Worm (Caenorhabditis elegans): ENCODE results near the gene K04H4.5.

K04H4.5 gene

DNA sequence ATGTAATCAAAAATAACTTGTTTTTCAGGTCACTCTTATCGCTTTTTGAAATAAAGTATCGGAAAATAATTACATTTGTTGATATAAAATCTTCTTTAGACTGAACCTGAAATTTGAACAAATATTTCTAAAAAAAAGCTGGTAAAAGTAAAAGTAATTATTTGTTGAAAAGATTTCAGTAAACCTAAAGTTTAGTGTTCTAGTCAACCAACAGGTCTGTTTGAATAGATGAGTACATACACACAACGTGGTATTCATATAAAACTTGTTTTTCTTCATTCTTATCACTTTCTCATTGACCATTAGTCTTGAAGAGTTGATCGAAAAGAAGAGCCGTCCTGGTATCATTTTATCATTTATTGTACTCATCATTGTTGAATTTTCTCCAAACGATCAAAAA lies 39.5 kb upstream of the K04H4.5 start, which contains the start of gene C40H1.9:
C40H1.9 (plus strand) TSS at position 301 of the 400 bp plus-strand sequence.
- TF ChIP-seq fos-1 (tag; optimal IDR thresholded peaks at IDR 0.05) (no peak), elt-3 (tag; optimal IDR thresholded peaks at IDR 0.05) (no peak), nhr-12 (tag; optimal IDR thresholded peaks at IDR 0.05) (no peak), ceh-82 (tag; optimal IDR thresholded peaks at IDR 0.05) (no peak), lin-11 (tag; optimal IDR thresholded peaks at IDR 0.05) (no peak), nhr-11 (tag; optimal IDR thresholded peaks at IDR 0.05) (no peak), Y55F3AM.14 (GFP tag; optimal IDR thresholded peaks at IDR 0.05) (no peak), sma-9 (GFP tag; optimal IDR thresholded peaks at IDR 0.05) (no peak), sma-9 (tag; optimal IDR thresholded peaks at IDR 0.05) (no peak), skn-1 (tag; optimal IDR thresholded peaks at IDR 0.05) (no peak), ama-1 (optimal IDR thresholded peaks at IDR 0.05) (no peak), F13H6.1 (tag; optimal IDR thresholded peaks at IDR 0.05) (no peak), crh-2 (tag; optimal IDR thresholded peaks at IDR 0.05) (no peak)

DNA sequence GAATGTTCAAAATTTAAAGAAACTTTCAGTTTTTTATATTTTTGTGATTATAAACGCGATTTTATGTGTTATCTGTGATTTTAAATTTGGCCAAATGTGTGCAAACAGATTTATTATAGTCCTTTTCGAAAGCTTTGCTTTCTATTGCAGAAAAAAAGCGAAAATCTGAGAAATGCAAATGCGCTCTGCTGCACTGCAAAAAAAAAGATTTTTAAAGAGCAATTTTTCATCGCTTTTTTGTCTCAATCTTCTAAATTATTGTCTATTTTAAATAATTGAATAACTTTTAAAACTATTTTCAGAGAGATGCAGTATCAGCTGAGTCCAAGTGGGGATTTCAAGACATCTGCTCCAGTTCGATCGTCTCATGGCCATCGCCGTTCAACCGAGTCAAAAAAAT lies 37.1 kb upstream of the K04H4.5 start, which contains the start of gene cpb-1:
cpb-1 (plus strand) TSS at position 301 of the 400 bp plus-strand sequence.
- TF ChIP-seq fos-1 (tag; optimal IDR thresholded peaks at IDR 0.05) (no peak), ztf-1 (GFP tag; conservative IDR thresholded peaks at IDR 0.05) (no peak), nhr-77 (tag; optimal IDR thresholded peaks at IDR 0.05) (no peak), snpc-4 (tag; optimal IDR thresholded peaks at IDR 0.05) (no peak), gmeb-1 (tag; optimal IDR thresholded peaks at IDR 0.05) (no peak), lin-13 (GFP tag; optimal IDR thresholded peaks at IDR 0.05) (no peak), ztf-11 (tag; optimal IDR thresholded peaks at IDR 0.05) (no peak), nhr-6 (tag; optimal IDR thresholded peaks at IDR 0.05) (no peak), lin-39 (tag; optimal IDR thresholded peaks at IDR 0.05) (no peak)

DNA sequence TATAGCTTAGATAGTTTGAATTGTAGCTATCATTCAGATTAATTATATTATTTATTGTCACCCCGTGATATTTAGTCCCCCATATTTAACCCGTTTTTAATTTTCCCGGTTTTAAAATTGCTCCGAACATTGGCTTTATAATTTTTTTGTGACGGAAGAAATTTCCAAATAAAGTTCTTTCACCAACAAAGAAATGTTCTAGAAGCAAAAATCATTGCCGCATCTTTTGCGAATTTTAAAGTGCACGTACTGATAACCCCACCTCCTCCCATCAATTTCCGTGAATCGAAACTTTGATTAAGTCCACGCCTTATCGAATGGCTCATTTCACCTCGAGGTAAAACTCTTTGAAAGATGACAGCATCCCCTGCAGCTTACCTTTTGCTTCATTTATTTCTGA lies 34.4 kb upstream of the K04H4.5 start, which contains the start of gene C40H1.7:
C40H1.7 (plus strand) TSS at position 301 of the 400 bp plus-strand sequence.
- no peak for TF ChIP-seq sma-9 (GFP tag; optimal IDR thresholded peaks at IDR 0.05)
- no peak for TF ChIP-seq sma-9 (tag; optimal IDR thresholded peaks at IDR 0.05)
- no peak for TF ChIP-seq unc-55 (GFP tag; optimal IDR thresholded peaks at IDR 0.05)
- no peak for TF ChIP-seq snpc-4 (tag; optimal IDR thresholded peaks at IDR 0.05)
- TF ChIP-seq blmp-1 (tag; optimal IDR thresholded peaks at IDR 0.05; ENCODE audit: insufficient read depth), result no peak
- no peak for TF ChIP-seq unc-62 (GFP tag; optimal IDR thresholded peaks at IDR 0.05)
- no peak for TF ChIP-seq ztf-4 (tag; optimal IDR thresholded peaks at IDR 0.05)
- TF ChIP-seq ztf-1 (GFP tag; conservative IDR thresholded peaks at IDR 0.05), result no peak
- TF ChIP-seq nhr-6 (tag; optimal IDR thresholded peaks at IDR 0.05), result no peak

DNA sequence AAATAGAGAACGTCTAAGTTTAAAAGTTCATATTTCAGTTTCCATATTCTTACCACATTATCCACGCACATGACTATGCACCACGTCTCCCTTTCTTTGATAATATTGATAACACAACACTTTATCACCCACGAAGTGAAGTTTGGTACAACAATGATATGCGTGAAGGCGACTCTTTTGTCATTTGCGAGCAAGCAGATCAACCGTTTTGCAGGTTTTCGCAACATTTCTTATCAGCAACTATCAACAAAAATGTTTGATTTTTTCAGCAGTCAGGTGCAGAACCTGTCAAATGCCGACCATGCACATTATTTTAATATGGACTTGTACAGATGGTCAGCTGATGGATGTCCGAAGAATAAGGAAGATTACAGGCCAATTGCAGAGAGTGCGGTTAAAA lies 32.6 kb upstream of the K04H4.5 start:
- TF ChIP-seq gmeb-1 (tag; optimal IDR thresholded peaks at IDR 0.05) (peak; percentile 44), lin-13 (GFP tag; optimal IDR thresholded peaks at IDR 0.05) (no peak), nhr-21 (tag; optimal IDR thresholded peaks at IDR 0.05) (no peak), lin-11 (tag; optimal IDR thresholded peaks at IDR 0.05) (no peak), F13H6.1 (tag; optimal IDR thresholded peaks at IDR 0.05) (peak; percentile 12), unc-55 (GFP tag; optimal IDR thresholded peaks at IDR 0.05) (no peak), mdl-1 (tag; optimal IDR thresholded peaks at IDR 0.05) (no peak), crh-2 (tag; optimal IDR thresholded peaks at IDR 0.05) (peak; percentile 87), fos-1 (tag; optimal IDR thresholded peaks at IDR 0.05) (peak; percentile 93), nhr-129 (tag; optimal IDR thresholded peaks at IDR 0.05) (no peak), sma-3 (GFP tag; optimal IDR thresholded peaks at IDR 0.05) (peak; percentile 34), blmp-1 (tag; optimal IDR thresholded peaks at IDR 0.05; ENCODE audit: insufficient read depth) (no peak), sma-9 (GFP tag; optimal IDR thresholded peaks at IDR 0.05) (peak; percentile 72), sma-9 (tag; optimal IDR thresholded peaks at IDR 0.05) (no peak), unc-39 (tag; optimal IDR thresholded peaks at IDR 0.05) (no peak)

DNA sequence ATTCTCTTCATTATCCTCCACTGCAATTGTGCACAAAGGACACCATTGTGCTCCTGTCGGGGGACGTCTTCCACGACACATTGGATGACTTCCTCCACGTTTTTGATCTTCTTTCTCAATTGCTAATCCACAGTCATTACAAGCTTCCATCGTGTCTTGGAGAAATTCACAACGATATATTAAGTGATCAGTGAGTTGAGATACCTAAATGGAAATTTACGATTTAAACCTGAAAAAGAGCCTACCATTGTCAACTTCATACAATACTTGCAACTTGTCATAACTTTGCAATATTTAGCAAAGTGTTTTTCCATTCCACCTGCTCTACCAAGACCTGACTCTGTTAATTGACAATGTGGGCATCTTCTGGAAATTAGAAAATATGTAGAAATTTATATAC lies 31.2 kb upstream of the K04H4.5 start:
- TF ChIP-seq ZK546.5 (tag; optimal IDR thresholded peaks at IDR 0.05) (no peak), unc-55 (GFP tag; optimal IDR thresholded peaks at IDR 0.05) (no peak), aly-2 (tag; optimal IDR thresholded peaks at IDR 0.05) (no peak), nhr-129 (tag; optimal IDR thresholded peaks at IDR 0.05) (no peak), lin-39 (tag; optimal IDR thresholded peaks at IDR 0.05) (no peak), ceh-82 (tag; optimal IDR thresholded peaks at IDR 0.05) (no peak), mab-5 (tag; optimal IDR thresholded peaks at IDR 0.05) (no peak), nhr-25 (tag; optimal IDR thresholded peaks at IDR 0.05) (no peak)
